Worm (Caenorhabditis elegans) whole organism, L4 larva: ENCODE results near the gene grl-11.

Source experiments
- ZK546.5 ChIP-seq, 2 experiments: sonication (generic microtip); optimal IDR thresholded peaks; 2 replicates each; lab custom pipeline; 2017; ENCODE audit warnings: missing biosample characterization in 2 of 2, missing genetic modification characterization in 2 of 2
- ceh-62 ChIP-seq: sonication (generic microtip); optimal IDR thresholded peaks from 2 replicates; lab custom pipeline; 2017; ENCODE audit warnings: missing biosample characterization, missing genetic modification characterization
- hlh-30 ChIP-seq: sonication (generic microtip); optimal IDR thresholded peaks from 2 replicates; lab custom pipeline; 2017; ENCODE audit warnings: antibody characterized with exemption, mild to moderate bottlenecking, missing genetic modification characterization, missing compliant biosample characterization; ENCODE audit not compliant: insufficient read depth
- hmg-1.1 ChIP-seq: fragments of 200-800 bp; sonication (Bioruptor generic); IDR thresholded peaks from 2 replicates; pipeline ENCODE4 v1.3.6; 2022; ENCODE audit warnings: missing genetic modification reagents, missing genetic modification characterization, missing compliant biosample characterization
- jun-1 ChIP-seq: fragments of 150-350 bp; optimal IDR thresholded peaks from 2 replicates; lab custom pipeline; 2014; ENCODE audit warnings: missing biosample characterization, missing genetic modification reagents, missing genetic modification characterization
- lin-15B ChIP-seq: fragments of 150-350 bp; sonication (generic microtip); optimal IDR thresholded peaks from 3 replicates; lab custom pipeline; 2014; ENCODE audit warnings: missing biosample characterization, missing genetic modification characterization
- lsy-2 ChIP-seq, 2 experiments: fragments of 150-350 bp in 1 of 2; sonication (generic microtip) in 1 of 2; optimal IDR thresholded peaks; 2 replicates each; lab custom pipeline; 2014 to 2017; ENCODE audit warnings: missing biosample characterization in 2 of 2, missing genetic modification characterization in 2 of 2
- nhr-11 ChIP-seq: fragments of 150-350 bp; optimal IDR thresholded peaks from 2 replicates; lab custom pipeline; 2014; ENCODE audit warnings: missing biosample characterization, missing genetic modification characterization
- nhr-237 ChIP-seq: sonication (generic microtip); optimal IDR thresholded peaks from 2 replicates; lab custom pipeline; 2017; ENCODE audit warnings: missing biosample characterization, missing genetic modification characterization
- snpc-4 ChIP-seq: fragments of 150-350 bp; optimal IDR thresholded peaks from 2 replicates; lab custom pipeline; 2014; ENCODE audit warnings: missing biosample characterization, missing genetic modification characterization
- unc-130 ChIP-seq: sonication (generic microtip); optimal IDR thresholded peaks from 2 replicates; lab custom pipeline; 2016; ENCODE audit warnings: missing genetic modification reagents, missing genetic modification characterization, missing compliant biosample characterization
- unc-62 ChIP-seq, 3 experiments: fragments of 150-350 bp in 1 of 3; sonication (generic microtip); optimal IDR thresholded peaks in 2 of 3; peaks in 1 of 3; 1 replicate in 1 of 3; 2 replicates in 2 of 3; lab custom pipeline; 2014 to 2017; ENCODE audit warnings: missing biosample characterization in 3 of 3, missing genetic modification characterization in 3 of 3, missing genetic modification reagents in 3 of 3, missing genotype in 1 of 3
- ztf-11 ChIP-seq: fragments of 150-350 bp; optimal IDR thresholded peaks from 2 replicates; lab custom pipeline; 2014; ENCODE audit warnings: missing biosample characterization, missing genetic modification characterization

DNA sequence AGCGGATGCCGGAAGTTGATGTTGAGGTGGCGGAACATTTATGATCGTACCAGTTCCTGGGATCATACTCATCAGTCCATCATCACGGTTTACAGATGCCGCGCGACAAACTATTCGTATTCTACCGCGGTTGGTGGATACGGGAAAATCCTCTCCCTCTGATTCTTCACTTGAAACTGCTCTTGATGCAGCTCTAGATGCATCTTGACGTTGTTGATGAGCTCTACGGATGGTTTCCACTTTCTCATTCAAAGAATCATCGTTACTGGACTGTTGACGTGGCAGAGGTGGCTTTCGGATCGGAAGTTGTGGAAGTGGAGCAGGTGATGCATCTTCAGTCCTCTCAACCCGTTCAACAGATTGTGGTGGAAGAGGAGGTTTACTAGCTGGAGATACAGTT lies 31.0 kb upstream of the grl-11 start:
- no peak for TF ChIP-seq jun-1 (tag; lab: Kevin White, UChicago)
- no peak for TF ChIP-seq unc-62 (GFP tag; optimal IDR thresholded peaks at IDR 0.05 in 1 of 2; lab: Kevin White, UChicago)
- TF ChIP-seq unc-62 (tag; optimal IDR thresholded peaks at IDR 0.05; lab: Kevin White, UChicago): no peak
- TF ChIP-seq ZK546.5 (tag; optimal IDR thresholded peaks at IDR 0.05; lab: Kevin White, UChicago): no peak
- no peak for TF ChIP-seq nhr-11 (tag; lab: Kevin White, UChicago)
- no peak for TF ChIP-seq nhr-237 (tag; lab: Kevin White, UChicago)
- no peak for TF ChIP-seq snpc-4
- no peak for TF ChIP-seq lin-15B
- TF ChIP-seq ceh-62 (tag; lab: Kevin White, UChicago): no peak
- no peak for TF ChIP-seq hmg-1.1
- no peak for TF ChIP-seq lsy-2 (tag; optimal IDR thresholded peaks at IDR 0.05; lab: Kevin White, UChicago)
- TF ChIP-seq unc-130 (GFP tag; lab: Kevin White, UChicago): no peak
- TF ChIP-seq ztf-11 (tag; lab: Kevin White, UChicago): no peak
- no peak for TF ChIP-seq hlh-30 (tag; lab: Kevin White, UChicago)
